Worm (Caenorhabditis elegans) whole organism, early embryonic: ENCODE results near the gene T01B10.5.
"Not testable (repeated sequence)": the region's sequence is repeated elsewhere in the genome, so short reads cannot be mapped to it uniquely, and the experiment has no call there.

Experiments
- F13C5.2 ChIP-seq: sonication (generic microtip); optimal IDR thresholded peaks from 2 replicates; lab custom pipeline; 2017; ENCODE audit warnings: mild to moderate bottlenecking, missing genetic modification characterization, inconsistent platforms, missing compliant biosample characterization
- ceh-13 ChIP-seq: fragments of 200-800 bp; sonication (Bioruptor generic); optimal IDR thresholded peaks from 2 replicates; lab custom pipeline; 2018; ENCODE audit warnings: mild to moderate bottlenecking, missing genetic modification characterization, missing compliant biosample characterization
- ceh-36 ChIP-seq: sonication (generic microtip); optimal IDR thresholded peaks from 2 replicates; lab custom pipeline; 2016; ENCODE audit warnings: missing genetic modification characterization, inconsistent platforms, missing compliant biosample characterization
- flt-1 ChIP-seq: fragments of 200-800 bp; sonication (Bioruptor generic); IDR thresholded peaks from 2 replicates; pipeline ENCODE4 v1.3.6; 2022; ENCODE audit warnings: missing genetic modification characterization, missing compliant biosample characterization
- hmbx-1 ChIP-seq: sonication (generic microtip); optimal IDR thresholded peaks from 2 replicates; lab custom pipeline; 2016; ENCODE audit warnings: mild to moderate bottlenecking, missing genetic modification characterization, missing compliant biosample characterization
- hmg-4 ChIP-seq: fragments of 200-800 bp; sonication (Bioruptor generic); optimal IDR thresholded peaks from 2 replicates; lab custom pipeline; 2018; ENCODE audit warnings: mild to moderate bottlenecking, missing genetic modification characterization, missing compliant biosample characterization
- hnd-1 ChIP-seq: sonication (generic microtip); optimal IDR thresholded peaks from 2 replicates; lab custom pipeline; 2016; ENCODE audit warnings: missing genetic modification characterization, missing compliant biosample characterization
- sea-1 ChIP-seq: fragments of 200-800 bp; sonication (Bioruptor generic); conservative IDR thresholded peaks from 2 replicates; pipeline ENCODE4 v1.3.6; 2022; ENCODE audit warnings: missing genetic modification characterization, missing compliant biosample characterization
- tbx-11 ChIP-seq: fragments of 200-800 bp; sonication (Bioruptor generic); IDR thresholded peaks from 2 replicates; pipeline ENCODE4 v1.3.6; 2022; ENCODE audit warnings: missing genetic modification characterization, missing compliant biosample characterization
- tbx-37 ChIP-seq: fragments of 200-800 bp; sonication (Bioruptor generic); conservative IDR thresholded peaks from 2 replicates; pipeline ENCODE4 v1.3.6; 2022; ENCODE audit warnings: missing genetic modification reagents, missing genetic modification characterization, missing compliant biosample characterization
- tra-4 ChIP-seq: sonication (generic microtip); optimal IDR thresholded peaks from 2 replicates; lab custom pipeline; 2017; ENCODE audit warnings: missing genetic modification characterization, missing compliant biosample characterization

T01B10.5 gene

ce11 chrX:8536791-8537190 lies 41.7 kb downstream of the T01B10.5 start, which contains the start of gene nspc-3:
Gene nspc-3 (plus strand): TSS chrX:8537091.
- no peak for TF ChIP-seq hnd-1 (tag; lab: Kevin White, UChicago)

- not testable (repeated sequence) for TF ChIP-seq tbx-11 (GFP tag; lab: Robert Waterston, UW); hnd-1 (tag; lab: Kevin White, UChicago); F13C5.2
Measured at ce11 chrX:8538262-8538776, 43.2 kb downstream of the T01B10.5 start, which contains the start of the genes nspc-4 and nspc-5. Gene nspc-4 (minus strand): TSS chrX:8538362. Gene nspc-5 (plus strand): TSS chrX:8538726.

- TF ChIP-seq flt-1 (GFP tag; lab: Robert Waterston, UW); sea-1 (GFP tag; lab: Robert Waterston, UW); hmbx-1 (tag; lab: Kevin White, UChicago): not testable (repeated sequence)
Measured at ce11 chrX:8541562-8541961, 46.5 kb downstream of the T01B10.5 start, which contains the start of gene nspc-7. Gene nspc-7 (plus strand): TSS chrX:8541862.

ce11 chrX:8545971-8546442 lies 50.9 kb downstream of the T01B10.5 start, which contains the start of gene sdha-1:
Gene sdha-1 (minus strand): TSS chrX:8546021.
- TF ChIP-seq F13C5.2, result peak; percentile 43
- no peak for TF ChIP-seq tra-4 (tag; lab: Kevin White, UChicago)
- TF ChIP-seq ceh-36 (tag; lab: Kevin White, UChicago), result no peak
- TF ChIP-seq hmg-4 (GFP tag; lab: Kevin White, UChicago), result peak; percentile 31
- 0 out of 2 replicates have a peak, but pooled peaks have one; percentile 13 for TF ChIP-seq tbx-37 (GFP tag; lab: Robert Waterston, UW)
- no peak for TF ChIP-seq ceh-13 (GFP tag; lab: Kevin White, UChicago)
- TF ChIP-seq tbx-11 (GFP tag; lab: Robert Waterston, UW), result 0 out of 2 replicates have a peak, but pooled peaks have one; percentile 22
- TF ChIP-seq hnd-1 (tag; lab: Kevin White, UChicago), result no peak
